Worm (Caenorhabditis elegans) whole organism, L1 larva: Measurements from ENCODE around the gene col-140.

Experiments
- aly-2 ChIP-seq: fragments of 150-350 bp; optimal IDR thresholded peaks from 2 replicates; lab custom pipeline; 2014; ENCODE audit warnings: missing biosample characterization, missing genetic modification characterization
- dpl-1 ChIP-seq, 3 experiments: fragments of 150-350 bp in 2 of 3; sonication (generic microtip) in 1 of 3; optimal IDR thresholded peaks; 2 replicates each; lab custom pipeline; 2014 to 2017; ENCODE audit warnings: missing biosample characterization in 3 of 3, missing genetic modification characterization in 3 of 3, missing genetic modification reagents in 3 of 3
- egl-27 ChIP-seq, 2 experiments: fragments of 150-350 bp in 1 of 2; sonication (generic microtip); optimal IDR thresholded peaks; 3 replicates each; lab custom pipeline; 2017 to 2018; ENCODE audit warnings: missing biosample characterization in 2 of 2, missing genetic modification characterization in 2 of 2, missing genetic modification reagents in 2 of 2
- elt-3 ChIP-seq, 6 experiments: fragments of 150-350 bp in 1 of 6; sonication (generic microtip); optimal IDR thresholded peaks; 2 replicates each; lab custom pipeline; 2017 to 2018; ENCODE audit warnings: missing biosample characterization in 6 of 6, missing genetic modification characterization in 6 of 6, inconsistent platforms in 1 of 6
- lin-13 ChIP-seq: fragments of 150-350 bp; optimal IDR thresholded peaks from 2 replicates; lab custom pipeline; 2014; ENCODE audit warnings: missing biosample characterization, missing genetic modification reagents, missing genetic modification characterization
- lir-3 ChIP-seq: sonication (generic microtip); optimal IDR thresholded peaks from 2 replicates; lab custom pipeline; 2016; ENCODE audit warnings: mild to moderate bottlenecking, missing genetic modification characterization, moderate library complexity, missing compliant biosample characterization; ENCODE audit not compliant: poor library complexity
- mep-1 ChIP-seq: fragments of 150-350 bp; optimal IDR thresholded peaks from 2 replicates; lab custom pipeline; 2014; ENCODE audit warnings: missing biosample characterization, missing genetic modification characterization
- nhr-28 ChIP-seq: fragments of 150-350 bp; optimal IDR thresholded peaks from 2 replicates; lab custom pipeline; 2014; ENCODE audit warnings: missing biosample characterization, missing genetic modification characterization
- nhr-76 ChIP-seq: sonication (generic microtip); optimal IDR thresholded peaks from 2 replicates; lab custom pipeline; 2017; ENCODE audit warnings: missing biosample characterization, missing genetic modification characterization
- nhr-90 ChIP-seq: sonication (generic microtip); optimal IDR thresholded peaks from 2 replicates; lab custom pipeline; 2016; ENCODE audit warnings: mild to moderate bottlenecking, missing genetic modification characterization, missing compliant biosample characterization; ENCODE audit not compliant: poor library complexity
- rnt-1 ChIP-seq: sonication (generic microtip); optimal IDR thresholded peaks from 2 replicates; lab custom pipeline; 2016; ENCODE audit warnings: mild to moderate bottlenecking, missing genetic modification characterization, moderate library complexity, missing compliant biosample characterization
- snpc-4 ChIP-seq: fragments of 150-350 bp; optimal IDR thresholded peaks from 2 replicates; lab custom pipeline; 2014; ENCODE audit warnings: missing biosample characterization, missing genetic modification characterization
- unc-130 ChIP-seq: fragments of 150-350 bp; optimal IDR thresholded peaks from 2 replicates; lab custom pipeline; 2017; ENCODE audit warnings: missing biosample characterization, missing genetic modification characterization, inconsistent platforms

ce11 chrV:5844349-5844760, 7.7 kb upstream of the col-140 start:
- TF ChIP-seq aly-2 (tag; lab: Kevin White, UChicago) (no peak), rnt-1 (peak; percentile 80), lir-3 (tag; lab: Kevin White, UChicago) (peak; percentile 86), nhr-28 (tag; lab: Kevin White, UChicago) (no peak), nhr-76 (tag; lab: Kevin White, UChicago) (no peak), elt-3 (tag; optimal IDR thresholded peaks at IDR 0.05; lab: Kevin White, UChicago) (peak in 1 of 6 experiments; percentile 90), egl-27 (tag; optimal IDR thresholded peaks at IDR 0.05; lab: Kevin White, UChicago) (no peak), dpl-1 (GFP tag; optimal IDR thresholded peaks at IDR 0.05; lab: Kevin White, UChicago) (peak; percentile 44 to 62 (median 55)), mep-1 (tag; lab: Kevin White, UChicago) (peak; percentile 78), snpc-4 (tag; lab: Kevin White, UChicago) (peak; percentile 68), nhr-90 (peak; percentile 82), lin-13 (GFP tag; lab: Kevin White, UChicago) (peak; percentile 61), unc-130 (tag; lab: Kevin White, UChicago) (peak; percentile 93)
